Worm (Caenorhabditis elegans) whole organism, L4 larva: Measurements from ENCODE around the gene krr-1.

Experiments
- F37D6.2 ChIP-seq: sonication (generic microtip); optimal IDR thresholded peaks from 2 replicates; lab custom pipeline; 2016; ENCODE audit warnings: mild to moderate bottlenecking, missing genetic modification characterization, missing compliant biosample characterization
- F49E8.2 ChIP-seq: sonication (generic microtip); optimal IDR thresholded peaks from 2 replicates; lab custom pipeline; 2016; ENCODE audit warnings: missing compliant biosample characterization, mild to moderate bottlenecking, missing genetic modification characterization, borderline replicate concordance
- T26A8.4 ChIP-seq: fragments of 200-800 bp; sonication (Bioruptor generic); IDR thresholded peaks from 2 replicates; pipeline ENCODE4 v1.3.6; 2022; ENCODE audit warnings: missing genetic modification characterization, missing compliant biosample characterization
- Y75B8A.6 ChIP-seq: fragments of 200-800 bp; sonication (Bioruptor generic); IDR thresholded peaks from 2 replicates; pipeline ENCODE4 v1.3.6; 2022; ENCODE audit warnings: missing genetic modification reagents, missing genetic modification characterization, missing compliant biosample characterization
- ZK337.2 ChIP-seq: fragments of 200-800 bp; sonication (Bioruptor generic); IDR thresholded peaks from 2 replicates; pipeline ENCODE4 v1.3.6; 2022; ENCODE audit warnings: missing genetic modification reagents, missing genetic modification characterization, missing compliant biosample characterization
- arid-1 ChIP-seq: fragments of 200-800 bp; sonication (Bioruptor generic); conservative IDR thresholded peaks from 2 replicates; pipeline ENCODE4 v1.3.6; 2022; ENCODE audit warnings: missing genetic modification reagents, missing genetic modification characterization, missing compliant biosample characterization
- attf-4 ChIP-seq: sonication (generic microtip); optimal IDR thresholded peaks from 3 replicates; lab custom pipeline; 2017; ENCODE audit warnings: missing biosample characterization, missing genetic modification characterization
- ceh-20 ChIP-seq: fragments of 200-800 bp; sonication (Bioruptor generic); IDR thresholded peaks from 2 replicates; pipeline ENCODE4 v1.3.6; 2022; ENCODE audit warnings: missing genetic modification reagents, missing genetic modification characterization, missing compliant biosample characterization
- ceh-32 ChIP-seq: sonication (generic microtip); optimal IDR thresholded peaks from 2 replicates; lab custom pipeline; 2016; ENCODE audit warnings: mild to moderate bottlenecking, missing genetic modification characterization, missing compliant biosample characterization; ENCODE audit not compliant: poor library complexity
- ceh-44 ChIP-seq: fragments of 200-800 bp; sonication (Bioruptor generic); IDR thresholded peaks from 2 replicates; pipeline ENCODE4 v1.3.6; 2022; ENCODE audit warnings: missing genetic modification reagents, missing genetic modification characterization, missing compliant biosample characterization
- ces-1 ChIP-seq: fragments of 150-350 bp; sonication (generic microtip); optimal IDR thresholded peaks from 4 replicates; lab custom pipeline; 2014; ENCODE audit warnings: missing biosample characterization, missing genetic modification reagents, missing genetic modification characterization
- daf-16 ChIP-seq, 3 experiments: sonication (generic microtip); optimal IDR thresholded peaks; 2 replicates each; lab custom pipeline; 2016 to 2017; ENCODE audit warnings: missing genetic modification characterization in 3 of 3, missing genetic modification reagents in 3 of 3, mild to moderate bottlenecking in 2 of 3, missing compliant biosample characterization in 2 of 3, missing biosample characterization in 1 of 3, moderate library complexity in 1 of 3
- daf-8 ChIP-seq: fragments of 200-800 bp; sonication (Bioruptor generic); IDR thresholded peaks from 2 replicates; pipeline ENCODE4 v1.3.6; 2022; ENCODE audit warnings: missing genetic modification characterization, missing compliant biosample characterization
- dmd-6 ChIP-seq: fragments of 200-800 bp; sonication (Bioruptor generic); IDR thresholded peaks from 2 replicates; pipeline ENCODE4 v1.3.6; 2022; ENCODE audit warnings: missing genetic modification reagents, missing genetic modification characterization, missing compliant biosample characterization
- dmd-8 ChIP-seq: fragments of 200-800 bp; sonication (Bioruptor generic); IDR thresholded peaks from 2 replicates; pipeline ENCODE4 v1.3.6; 2022; ENCODE audit warnings: missing genetic modification characterization, missing compliant biosample characterization
- dmd-9 ChIP-seq: fragments of 200-800 bp; sonication (Bioruptor generic); IDR thresholded peaks from 2 replicates; pipeline ENCODE4 v1.3.6; 2022; ENCODE audit warnings: missing genetic modification reagents, missing genetic modification characterization, missing compliant biosample characterization
- duxl-1 ChIP-seq: sonication (generic microtip); optimal IDR thresholded peaks from 2 replicates; lab custom pipeline; 2016; ENCODE audit warnings: mild to moderate bottlenecking, missing genetic modification characterization, moderate library complexity, missing compliant biosample characterization; ENCODE audit not compliant: poor library complexity
- dve-1 ChIP-seq: sonication (generic microtip); optimal IDR thresholded peaks from 2 replicates; lab custom pipeline; 2017; ENCODE audit warnings: antibody characterized with exemption, mild to moderate bottlenecking, missing genetic modification characterization, missing compliant biosample characterization; ENCODE audit not compliant: insufficient read depth
- fkh-10 ChIP-seq: fragments of 150-350 bp; optimal IDR thresholded peaks from 2 replicates; lab custom pipeline; 2014; ENCODE audit warnings: missing biosample characterization, missing genetic modification reagents, missing genetic modification characterization
- lin-13 ChIP-seq: fragments of 150-350 bp; optimal IDR thresholded peaks from 2 replicates; lab custom pipeline; 2014; ENCODE audit warnings: missing biosample characterization, missing genetic modification reagents, missing genetic modification characterization
- lin-15B ChIP-seq: fragments of 150-350 bp; sonication (generic microtip); optimal IDR thresholded peaks from 3 replicates; lab custom pipeline; 2014; ENCODE audit warnings: missing biosample characterization, missing genetic modification characterization
- lir-3 ChIP-seq: sonication (generic microtip); optimal IDR thresholded peaks from 2 replicates; lab custom pipeline; 2016; ENCODE audit warnings: mild to moderate bottlenecking, missing genetic modification characterization, missing compliant biosample characterization
- lsy-2 ChIP-seq, 2 experiments: fragments of 150-350 bp in 1 of 2; sonication (generic microtip) in 1 of 2; optimal IDR thresholded peaks; 2 replicates each; lab custom pipeline; 2014 to 2017; ENCODE audit warnings: missing biosample characterization in 2 of 2, missing genetic modification characterization in 2 of 2
- mdt-29 ChIP-seq: fragments of 200-800 bp; sonication (Bioruptor generic); IDR thresholded peaks from 2 replicates; pipeline ENCODE4 v1.3.6; 2022; ENCODE audit warnings: missing genetic modification reagents, missing genetic modification characterization, missing compliant biosample characterization
- mxl-2 ChIP-seq: fragments of 200-800 bp; sonication (Bioruptor generic); conservative IDR thresholded peaks from 2 replicates; pipeline ENCODE4 v1.3.6; 2022; ENCODE audit warnings: missing genetic modification reagents, missing genetic modification characterization, missing compliant biosample characterization
- nhr-10 ChIP-seq: fragments of 150-350 bp; optimal IDR thresholded peaks from 2 replicates; lab custom pipeline; 2014; ENCODE audit warnings: missing biosample characterization, missing genetic modification characterization
- nhr-102 ChIP-seq: sonication (generic microtip); optimal IDR thresholded peaks from 2 replicates; lab custom pipeline; 2016; ENCODE audit warnings: mild to moderate bottlenecking, missing genetic modification characterization, moderate library complexity, missing compliant biosample characterization
- nhr-11 ChIP-seq: fragments of 150-350 bp; optimal IDR thresholded peaks from 2 replicates; lab custom pipeline; 2014; ENCODE audit warnings: missing biosample characterization, missing genetic modification characterization
- nhr-42 ChIP-seq: fragments of 200-800 bp; sonication (Bioruptor generic); IDR thresholded peaks from 2 replicates; pipeline ENCODE4 v1.3.6; 2022; ENCODE audit warnings: missing genetic modification characterization, missing compliant biosample characterization
- nhr-48 ChIP-seq: sonication (generic microtip); optimal IDR thresholded peaks from 2 replicates; lab custom pipeline; 2016; ENCODE audit warnings: mild to moderate bottlenecking, missing genetic modification characterization, missing compliant biosample characterization
- nhr-6 ChIP-seq: fragments of 150-350 bp; optimal IDR thresholded peaks from 2 replicates; lab custom pipeline; 2014; ENCODE audit warnings: missing biosample characterization, missing genetic modification characterization
- rbr-2 ChIP-seq: sonication (generic microtip); optimal IDR thresholded peaks from 2 replicates; lab custom pipeline; 2016; ENCODE audit warnings: missing genotype, missing genetic modification characterization, missing compliant biosample characterization
- set-16 ChIP-seq: fragments of 200-800 bp; sonication (Bioruptor generic); IDR thresholded peaks from 2 replicates; pipeline ENCODE4 v1.3.6; 2022; ENCODE audit warnings: missing genetic modification reagents, missing genetic modification characterization, missing compliant biosample characterization
- snpc-4 ChIP-seq: fragments of 150-350 bp; optimal IDR thresholded peaks from 2 replicates; lab custom pipeline; 2014; ENCODE audit warnings: missing biosample characterization, missing genetic modification characterization
- spr-3 ChIP-seq: fragments of 200-800 bp; sonication (Bioruptor generic); optimal IDR thresholded peaks from 2 replicates; lab custom pipeline; 2018; ENCODE audit warnings: mild to moderate bottlenecking, missing genetic modification characterization, missing compliant biosample characterization
- tra-1 ChIP-seq: fragments of 200-800 bp; sonication (Bioruptor generic); IDR thresholded peaks from 2 replicates; pipeline ENCODE4 v1.3.6; 2022; ENCODE audit warnings: missing genetic modification reagents, missing genetic modification characterization, missing compliant biosample characterization
- unc-130 ChIP-seq: sonication (generic microtip); optimal IDR thresholded peaks from 2 replicates; lab custom pipeline; 2016; ENCODE audit warnings: missing genetic modification reagents, missing genetic modification characterization, missing compliant biosample characterization
- zfp-2 ChIP-seq: sonication (generic microtip); optimal IDR thresholded peaks from 2 replicates; lab custom pipeline; 2016; ENCODE audit warnings: mild to moderate bottlenecking, missing genetic modification characterization, missing compliant biosample characterization
- zfp-3 ChIP-seq: fragments of 200-800 bp; sonication (Bioruptor generic); conservative IDR thresholded peaks from 2 replicates; pipeline ENCODE4 v1.3.6; 2022; ENCODE audit warnings: missing genetic modification reagents, missing genetic modification characterization, missing compliant biosample characterization
- ztf-11 ChIP-seq: fragments of 150-350 bp; optimal IDR thresholded peaks from 2 replicates; lab custom pipeline; 2014; ENCODE audit warnings: missing biosample characterization, missing genetic modification characterization

The krr-1 gene

DNA sequence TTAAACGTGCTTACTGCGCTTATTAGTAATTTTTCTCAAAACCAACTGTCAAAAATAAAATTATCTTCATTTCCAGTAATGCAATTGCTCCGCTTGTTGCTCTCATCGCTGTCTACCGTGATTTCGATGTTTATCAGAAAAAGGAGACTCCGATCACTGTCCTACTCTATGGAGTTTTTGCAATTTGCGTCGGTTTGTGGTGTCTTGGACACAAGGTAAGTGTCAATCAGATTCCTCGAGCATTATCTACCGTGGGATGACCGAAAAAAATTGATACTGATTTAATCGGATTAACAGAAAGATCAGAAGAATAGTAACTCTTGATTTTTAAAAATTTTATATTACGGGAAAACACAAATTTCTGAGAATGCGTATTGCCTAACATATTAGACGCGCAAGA is 43.7 kb upstream of the krr-1 start:
- peak; percentile 60 for TF ChIP-seq dmd-6 (GFP tag; lab: Robert Waterston, UW)
- no peak for TF ChIP-seq tra-1 (GFP tag; lab: Robert Waterston, UW)
- no peak for TF ChIP-seq rbr-2 (tag; lab: Kevin White, UChicago)
- TF ChIP-seq F49E8.2 (tag; lab: Kevin White, UChicago) = no peak
- TF ChIP-seq arid-1 (GFP tag; lab: Robert Waterston, UW) = no peak
- TF ChIP-seq dmd-8 (GFP tag; lab: Robert Waterston, UW) = no peak
- TF ChIP-seq T26A8.4 = no peak
- peak in 1 of 2 experiments; percentile 4 for TF ChIP-seq daf-16 (GFP tag; optimal IDR thresholded peaks at IDR 0.05; lab: Kevin White, UChicago)
- peak; percentile 32 for TF ChIP-seq daf-16 (tag; optimal IDR thresholded peaks at IDR 0.05; lab: Kevin White, UChicago)
- TF ChIP-seq dve-1 (tag; lab: Kevin White, UChicago) = no peak
- TF ChIP-seq ces-1 (GFP tag; lab: Kevin White, UChicago) = no peak
- TF ChIP-seq nhr-10 = no peak
- TF ChIP-seq lin-13 = no peak
- TF ChIP-seq daf-8 (GFP tag; lab: Robert Waterston, UW) = no peak
- no peak for TF ChIP-seq lsy-2 (tag; optimal IDR thresholded peaks at IDR 0.05; lab: Kevin White, UChicago)
- no peak for TF ChIP-seq nhr-42 (GFP tag; lab: Robert Waterston, UW)
- no peak for TF ChIP-seq ceh-32 (tag; lab: Kevin White, UChicago)
- TF ChIP-seq nhr-11 (tag; lab: Kevin White, UChicago) = no peak
- TF ChIP-seq zfp-3 (GFP tag; lab: Robert Waterston, UW) = no peak

DNA sequence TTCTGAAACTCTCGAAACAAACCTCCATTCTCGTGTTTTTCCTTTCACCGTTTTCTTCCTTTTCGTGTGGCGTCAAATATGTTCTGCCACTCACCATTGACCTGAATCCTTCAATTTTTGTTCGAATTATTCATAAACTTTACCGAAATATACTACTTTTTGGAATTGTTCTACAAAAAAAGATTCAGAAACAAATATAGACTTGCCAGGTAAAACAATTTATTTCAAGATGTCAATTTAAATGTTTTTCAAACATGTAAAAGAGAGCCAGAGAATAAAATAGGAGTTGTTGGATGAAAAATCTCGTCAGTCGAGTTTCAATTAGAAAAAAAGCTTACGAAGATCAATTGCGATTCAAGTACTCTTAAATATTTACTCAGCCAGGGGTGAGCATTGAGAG is 37.4 kb upstream of the krr-1 start, which contains the start of gene F09G2.8:
TSS of gene F09G2.8 (minus strand) at position 101 of the 400 bp plus-strand sequence.
- TF ChIP-seq attf-4 (tag; lab: Kevin White, UChicago) (no peak), zfp-3 (GFP tag; lab: Robert Waterston, UW) (no peak), dmd-6 (GFP tag; lab: Robert Waterston, UW) (no peak), ceh-20 (no peak), nhr-102 (tag; lab: Kevin White, UChicago) (no peak), mxl-2 (no peak), ceh-32 (tag; lab: Kevin White, UChicago) (no peak), lin-15B (tag; lab: Kevin White, UChicago) (no peak), lir-3 (tag; lab: Kevin White, UChicago) (no peak)

DNA sequence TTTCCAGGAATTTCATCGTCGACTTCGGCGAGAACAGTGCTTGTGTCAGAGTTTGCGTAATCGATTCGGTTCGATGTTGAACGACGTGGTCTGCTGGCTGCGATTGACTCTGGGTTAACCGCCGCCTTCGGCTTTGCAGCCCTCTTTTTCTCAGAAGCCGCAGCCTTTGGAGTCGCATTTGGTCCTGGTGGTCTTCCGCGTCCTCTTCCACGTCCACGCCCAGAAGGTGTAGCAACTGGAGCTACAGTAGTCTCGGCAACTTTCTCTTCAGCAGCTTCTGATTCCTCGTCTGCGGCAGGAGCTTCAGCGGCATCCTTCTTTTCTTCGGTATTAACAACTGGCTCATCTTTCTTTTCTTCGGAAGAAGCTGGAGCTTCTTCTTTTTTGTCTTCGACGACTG is 36.2 kb upstream of the krr-1 start:
- TF ChIP-seq unc-130 (GFP tag; lab: Kevin White, UChicago) = no peak
- TF ChIP-seq set-16 = peak; percentile 64

ce11 chrV:7196037-7196436 is 35.0 kb upstream of the krr-1 start, which contains the start of gene attf-2:
Gene attf-2 (minus strand): TSS chrV:7196137.
- no peak for TF ChIP-seq nhr-6 (tag; lab: Kevin White, UChicago)
- TF ChIP-seq dmd-6 (GFP tag; lab: Robert Waterston, UW) = no peak
- TF ChIP-seq duxl-1 = no peak
- no peak for TF ChIP-seq spr-3 (GFP tag; lab: Kevin White, UChicago)
- no peak for TF ChIP-seq ztf-11 (tag; lab: Kevin White, UChicago)
- no peak for TF ChIP-seq dmd-8 (GFP tag; lab: Robert Waterston, UW)
- TF ChIP-seq dve-1 (tag; lab: Kevin White, UChicago) = no peak
- TF ChIP-seq rbr-2 (tag; lab: Kevin White, UChicago) = no peak
- TF ChIP-seq ZK337.2 (GFP tag; lab: Robert Waterston, UW) = no peak
- TF ChIP-seq lin-15B (tag; lab: Kevin White, UChicago) = no peak

DNA sequence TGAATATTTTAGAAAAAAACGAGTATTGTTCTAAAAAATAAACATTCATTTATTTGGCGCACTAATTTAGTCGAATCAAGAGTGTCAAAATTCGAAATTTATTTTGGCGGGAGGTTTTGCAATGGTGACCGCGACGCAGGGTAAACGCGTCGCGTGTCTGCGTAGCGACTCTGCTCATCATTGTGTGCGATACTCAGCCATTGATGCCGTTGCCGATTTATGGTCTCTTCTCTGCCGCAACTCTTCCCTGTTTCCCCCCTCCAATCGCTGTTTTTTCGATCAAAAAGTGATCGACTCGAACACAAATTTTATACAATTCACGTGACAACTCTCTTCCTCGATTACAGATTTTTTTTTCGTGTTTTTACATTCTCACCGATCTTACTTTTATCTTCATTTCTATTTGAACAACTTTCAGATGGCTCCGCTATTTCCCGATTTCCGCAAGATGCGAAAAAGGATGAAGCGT is 34.5 kb upstream of the krr-1 start, which contains the start of gene F09G2.2:
TSS of gene F09G2.2 (plus strand) at position 419 of the 469 bp plus-strand sequence.
- peak; percentile 24 for TF ChIP-seq snpc-4 (tag; lab: Kevin White, UChicago)
- TF ChIP-seq lin-13 = peak; percentile 90
- no peak for TF ChIP-seq lir-3 (tag; lab: Kevin White, UChicago)
- TF ChIP-seq F37D6.2 (tag; lab: Kevin White, UChicago) = peak; percentile 31
- TF ChIP-seq dmd-8 (GFP tag; lab: Robert Waterston, UW) = no peak
- TF ChIP-seq Y75B8A.6 (GFP tag; lab: Robert Waterston, UW) = no peak
- TF ChIP-seq ceh-44 (GFP tag; lab: Robert Waterston, UW) = no peak
- TF ChIP-seq zfp-3 (GFP tag; lab: Robert Waterston, UW) = peak; percentile 72
- TF ChIP-seq tra-1 (GFP tag; lab: Robert Waterston, UW) = peak; percentile 89
- TF ChIP-seq nhr-42 (GFP tag; lab: Robert Waterston, UW) = peak; percentile 72; the same call in 1 of the 2 replicates
- no peak for TF ChIP-seq ceh-32 (tag; lab: Kevin White, UChicago)
- TF ChIP-seq dmd-9 (GFP tag; lab: Robert Waterston, UW) = 0 out of 2 replicates have a peak, but pooled peaks have one; percentile 45
- TF ChIP-seq daf-8 (GFP tag; lab: Robert Waterston, UW) = no peak
- 0 out of 2 replicates have a peak, but pooled peaks have one; percentile 30 for TF ChIP-seq mdt-29 (GFP tag; lab: Robert Waterston, UW)
- peak; percentile 90 for TF ChIP-seq rbr-2 (tag; lab: Kevin White, UChicago)
- peak; percentile 98 for TF ChIP-seq zfp-2
- TF ChIP-seq fkh-10 (GFP tag; lab: Kevin White, UChicago) = peak; percentile 70
- no peak for TF ChIP-seq ztf-11 (tag; lab: Kevin White, UChicago)
- peak; percentile 79 for TF ChIP-seq nhr-48
- peak; percentile 71 to 93 for TF ChIP-seq lsy-2 (tag; optimal IDR thresholded peaks at IDR 0.05; lab: Kevin White, UChicago)
